Fruit fly (Drosophila melanogaster) whole organism, embryonic: ENCODE results near the gene Cralbp.

Experiments used
- Asciz ChIP-seq: fragments of 200-800 bp; sonication (Bioruptor generic); optimal IDR thresholded peaks from 2 replicates; lab custom pipeline; 2017; ENCODE audit warnings: missing biosample characterization, mild to moderate bottlenecking, missing genetic modification characterization, missing genetic modification reagents
- BEAF-32 ChIP-seq: fragments of 200-800 bp; sonication (Bioruptor generic); optimal IDR thresholded peaks from 3 replicates; lab custom pipeline; 2017; ENCODE audit warnings: missing biosample characterization, missing genetic modification characterization, mild to moderate bottlenecking, moderate library complexity, missing genetic modification reagents
- CG12299 ChIP-seq: fragments of 200-800 bp; sonication (Bioruptor generic); optimal IDR thresholded peaks from 2 replicates; lab custom pipeline; 2018; ENCODE audit warnings: missing biosample characterization, mild to moderate bottlenecking, missing genetic modification characterization
- CG13894 ChIP-seq: fragments of 200-800 bp; sonication (Bioruptor generic); optimal IDR thresholded peaks from 3 replicates; lab custom pipeline; 2018; ENCODE audit warnings: missing biosample characterization, mild to moderate bottlenecking, missing genetic modification characterization, moderate library complexity
- CG14441 ChIP-seq: fragments of 200-800 bp; sonication (Bioruptor generic); IDR thresholded peaks from 2 replicates; pipeline ENCODE4 v1.3.6; 2022; ENCODE audit warnings: missing biosample characterization, missing genetic modification characterization
- CG15696 ChIP-seq: fragments of 200-800 bp; sonication (Bioruptor generic); optimal IDR thresholded peaks from 2 replicates; lab custom pipeline; 2019; ENCODE audit warnings: missing biosample characterization, mild to moderate bottlenecking, missing genetic modification characterization, moderate library complexity
- CG1792 ChIP-seq: fragments of 200-800 bp; sonication (Bioruptor generic); optimal IDR thresholded peaks from 2 replicates; lab custom pipeline; 2016; ENCODE audit warnings: missing biosample characterization, missing genetic modification characterization
- CG18476 ChIP-seq: fragments of 200-800 bp; sonication (Bioruptor generic); optimal IDR thresholded peaks from 2 replicates; lab custom pipeline; 2016; ENCODE audit warnings: missing biosample characterization, mild to moderate bottlenecking, missing genetic modification characterization
- CG18764 ChIP-seq: fragments of 200-800 bp; sonication (Bioruptor generic); optimal IDR thresholded peaks from 3 replicates; lab custom pipeline; 2016; ENCODE audit warnings: missing biosample characterization, missing genetic modification characterization
- CG2678 ChIP-seq: fragments of 200-800 bp; sonication (Bioruptor generic); optimal IDR thresholded peaks from 3 replicates; lab custom pipeline; 2019; ENCODE audit warnings: missing biosample characterization, mild to moderate bottlenecking, missing genetic modification characterization, moderate library complexity
- CG6689 ChIP-seq: fragments of 200-800 bp; sonication (Bioruptor generic); IDR thresholded peaks from 2 replicates; pipeline ENCODE4 v1.3.6; 2022; ENCODE audit warnings: missing biosample characterization, missing genetic modification characterization
- CG6813 ChIP-seq: fragments of 200-800 bp; sonication (Bioruptor generic); optimal IDR thresholded peaks from 2 replicates; lab custom pipeline; 2017; ENCODE audit warnings: missing biosample characterization, missing genetic modification characterization, mild to moderate bottlenecking, moderate library complexity, missing genetic modification reagents
- CG7372 ChIP-seq: fragments of 200-800 bp; sonication (Bioruptor generic); IDR thresholded peaks from 2 replicates; pipeline ENCODE4 v1.3.6; 2022; ENCODE audit warnings: missing biosample characterization, missing genetic modification characterization
- CG7745 ChIP-seq: fragments of 200-800 bp; sonication (Bioruptor generic); optimal IDR thresholded peaks from 2 replicates; lab custom pipeline; 2018; ENCODE audit warnings: missing biosample characterization, mild to moderate bottlenecking, missing genetic modification characterization, moderate library complexity
- CG8290 ChIP-seq, 3 experiments: fragments of 200-800 bp; sonication (Bioruptor generic); optimal IDR thresholded peaks; 2 replicates each; lab custom pipeline; 2016 to 2019; ENCODE audit warnings: missing biosample characterization in 3 of 3, missing genetic modification characterization in 3 of 3, mild to moderate bottlenecking in 2 of 3, moderate library complexity in 1 of 3
- CG9932 ChIP-seq: fragments of 200-800 bp; sonication (Bioruptor generic); IDR thresholded peaks from 2 replicates; pipeline ENCODE4 v1.3.6; 2022; ENCODE audit warnings: missing biosample characterization, missing genetic modification characterization
- CTCF ChIP-seq: fragments of 200-800 bp; sonication (Bioruptor generic); optimal IDR thresholded peaks from 2 replicates; lab custom pipeline; 2017; ENCODE audit warnings: missing biosample characterization, mild to moderate bottlenecking, missing genetic modification characterization, moderate library complexity
- Dll ChIP-seq: fragments of 200-800 bp; sonication (Bioruptor generic); IDR thresholded peaks from 4 replicates; pipeline ENCODE4 v1.3.6; 2022; ENCODE audit warnings: missing biosample characterization, missing genetic modification characterization; ENCODE audit not compliant: partially characterized antibody
- Doc2 ChIP-seq: fragments of 200-800 bp; sonication (Bioruptor generic); IDR thresholded peaks from 2 replicates; pipeline ENCODE4 v1.3.6; 2022; ENCODE audit warnings: missing biosample characterization, missing genetic modification characterization
- Dref ChIP-seq: fragments of 200-800 bp; sonication (Bioruptor generic); IDR thresholded peaks from 2 replicates; pipeline ENCODE4 v1.3.6; 2022; ENCODE audit warnings: missing biosample characterization, missing genetic modification characterization
- Ets65A ChIP-seq: fragments of 200-800 bp; sonication (Bioruptor generic); peaks from one replicate; lab custom pipeline; 2016; ENCODE audit warnings: missing biosample characterization, missing genetic modification characterization
- HLH54F ChIP-seq: fragments of 200-800 bp; sonication (Bioruptor generic); optimal IDR thresholded peaks from 3 replicates; lab custom pipeline; 2016; ENCODE audit warnings: missing biosample characterization, missing genetic modification characterization
- Hr51 ChIP-seq, 2 experiments: fragments of 200-800 bp; sonication (Bioruptor generic); optimal IDR thresholded peaks; 2 replicates in 1 of 2; 3 replicates in 1 of 2; lab custom pipeline; 2016 to 2018; ENCODE audit warnings: missing biosample characterization in 2 of 2, missing genetic modification characterization in 2 of 2, mild to moderate bottlenecking in 1 of 2, moderate library complexity in 1 of 2
- Nf-YB ChIP-seq: fragments of 200-800 bp; sonication (Bioruptor generic); optimal IDR thresholded peaks from 3 replicates; lab custom pipeline; 2019; ENCODE audit warnings: missing biosample characterization, mild to moderate bottlenecking, missing genetic modification characterization, moderate library complexity
- Nf-YC ChIP-seq: fragments of 200-800 bp; optimal IDR thresholded peaks from 3 replicates; lab custom pipeline; 2019; ENCODE audit warnings: missing biosample characterization, mild to moderate bottlenecking, missing genetic modification characterization, moderate library complexity
- Rfx ChIP-seq: fragments of 200-800 bp; sonication (Bioruptor generic); IDR thresholded peaks from 2 replicates; pipeline ENCODE4 v1.3.6; 2022; ENCODE audit warnings: missing biosample characterization, missing genetic modification characterization
- Usf ChIP-seq: fragments of 200-800 bp; sonication (Bioruptor generic); optimal IDR thresholded peaks from 2 replicates; lab custom pipeline; 2017; ENCODE audit warnings: missing genotype, missing biosample characterization, missing genetic modification characterization
- YL-1 ChIP-seq: fragments of 200-800 bp; sonication (Bioruptor generic); optimal IDR thresholded peaks from 3 replicates; lab custom pipeline; 2017; ENCODE audit warnings: missing biosample characterization, mild to moderate bottlenecking, missing genetic modification characterization
- ato ChIP-seq: fragments of 200-800 bp; sonication (Bioruptor generic); IDR thresholded peaks from 2 replicates; pipeline ENCODE4 v1.3.6; 2022; ENCODE audit warnings: missing biosample characterization, missing genetic modification characterization; ENCODE audit not compliant: partially characterized antibody
- disco-r ChIP-seq: fragments of 200-800 bp; sonication (Bioruptor generic); optimal IDR thresholded peaks from 2 replicates; lab custom pipeline; 2016; ENCODE audit warnings: missing biosample characterization, missing genetic modification characterization
- fru ChIP-seq: fragments of >200 bp; optimal IDR thresholded peaks from 2 replicates; lab custom pipeline; 2017
- gcm ChIP-seq: fragments of 200-800 bp; sonication (Bioruptor generic); optimal IDR thresholded peaks from 2 replicates; lab custom pipeline; 2019; ENCODE audit warnings: missing biosample characterization, mild to moderate bottlenecking, missing genetic modification characterization, moderate library complexity
- ind ChIP-seq: fragments of 200-800 bp; sonication (Bioruptor generic); optimal IDR thresholded peaks from 3 replicates; lab custom pipeline; 2016; ENCODE audit warnings: missing biosample characterization, missing genetic modification characterization
- insv ChIP-seq, 2 experiments: fragments of 200-800 bp; sonication (Bioruptor generic); optimal IDR thresholded peaks; 3 replicates each; lab custom pipeline; 2016 to 2018; ENCODE audit warnings: missing biosample characterization in 2 of 2, missing genetic modification characterization in 2 of 2
- lab ChIP-seq: fragments of 200-800 bp; sonication (Bioruptor generic); optimal IDR thresholded peaks from 3 replicates; lab custom pipeline; 2017; ENCODE audit warnings: missing biosample characterization, missing genetic modification characterization, mild to moderate bottlenecking, moderate library complexity, missing genetic modification reagents
- lov ChIP-seq, 2 experiments: fragments of 200-800 bp in 1 of 2; fragments of >200 bp in 1 of 2; sonication (Bioruptor generic) in 1 of 2; IDR thresholded peaks in 1 of 2; optimal IDR thresholded peaks in 1 of 2; 2 replicates in 1 of 2; 3 replicates in 1 of 2; pipeline versions ENCODE4 v1.3.6 to Lab custom; 2017 to 2022; ENCODE audit warnings: missing biosample characterization in 1 of 2, missing genetic modification characterization in 1 of 2
- nom ChIP-seq: fragments of 200-800 bp; sonication (Bioruptor generic); optimal IDR thresholded peaks from 2 replicates; lab custom pipeline; 2017; ENCODE audit warnings: missing biosample characterization, missing genetic modification characterization, mild to moderate bottlenecking, moderate library complexity, missing genetic modification reagents
- pum ChIP-seq: fragments of 200-800 bp; sonication (Bioruptor generic); optimal IDR thresholded peaks from 2 replicates; lab custom pipeline; 2016; ENCODE audit warnings: missing biosample characterization, missing genetic modification characterization
- rib ChIP-seq: fragments of 200-800 bp; sonication (Bioruptor generic); IDR thresholded peaks from 2 replicates; pipeline ENCODE4 v1.3.6; 2022; ENCODE audit warnings: missing biosample characterization, missing genetic modification characterization
- slp2 ChIP-seq: fragments of 200-800 bp; sonication (Bioruptor generic); optimal IDR thresholded peaks from 2 replicates; lab custom pipeline; 2016; ENCODE audit warnings: missing biosample characterization, missing genetic modification characterization
- ssp ChIP-seq: fragments of 200-800 bp; sonication (Bioruptor generic); IDR thresholded peaks from 2 replicates; pipeline ENCODE4 v1.3.6; 2022; ENCODE audit warnings: missing biosample characterization, missing genetic modification characterization
- twi ChIP-seq: fragments of 200-800 bp; optimal IDR thresholded peaks from 2 replicates; lab custom pipeline; 2019; ENCODE audit warnings: missing biosample characterization, mild to moderate bottlenecking, missing genetic modification characterization, moderate library complexity
- unpg ChIP-seq: fragments of 200-800 bp; sonication (Bioruptor generic); optimal IDR thresholded peaks from 3 replicates; lab custom pipeline; 2018; ENCODE audit warnings: missing biosample characterization, mild to moderate bottlenecking, missing genetic modification characterization, moderate library complexity
- vvl ChIP-seq: fragments of 200-800 bp; sonication (Bioruptor generic); IDR thresholded peaks from 2 replicates; pipeline ENCODE4 v1.3.6; 2022; ENCODE audit warnings: missing biosample characterization, missing genetic modification characterization
- wek ChIP-seq: fragments of 200-800 bp; sonication (Bioruptor generic); optimal IDR thresholded peaks from 3 replicates; lab custom pipeline; 2018; ENCODE audit warnings: missing biosample characterization, mild to moderate bottlenecking, missing genetic modification characterization, moderate library complexity
- yki ChIP-seq: fragments of >200 bp; optimal IDR thresholded peaks from 3 replicates; lab custom pipeline; 2018
- zfh2 ChIP-seq: fragments of 200-800 bp; sonication (Bioruptor generic); optimal IDR thresholded peaks from 2 replicates; lab custom pipeline; 2016; ENCODE audit warnings: missing biosample characterization, missing genetic modification characterization

The Cralbp gene

dm6 chr3L:5821506-5821905, 35.0 kb upstream of the Cralbp start:
- TF ChIP-seq yki (lab: Kevin White, UChicago): no peak
- TF ChIP-seq CG15696 (tag; lab: Kevin White, UChicago): peak; percentile 23
- TF ChIP-seq ato: no peak
- peak; percentile 37; the same call in 1 of the 2 replicates for TF ChIP-seq CG7372 (GFP tag; lab: Robert Waterston, UW)
- TF ChIP-seq CG1792 (GFP tag; lab: Kevin White, UChicago): no peak
- TF ChIP-seq Nf-YB: peak; percentile 52
- TF ChIP-seq wek: peak; percentile 4
- peak; percentile 48 for TF ChIP-seq nom (GFP tag; lab: Kevin White, UChicago)
- TF ChIP-seq Nf-YC (tag; lab: Kevin White, UChicago): peak; percentile 3
- no peak for TF ChIP-seq CG2678 (tag; lab: Kevin White, UChicago)
- peak; percentile 11 for TF ChIP-seq lab
- TF ChIP-seq CG6813 (GFP tag; lab: Kevin White, UChicago): peak; percentile 12
- TF ChIP-seq zfh2 (GFP tag; lab: Kevin White, UChicago): no peak
- TF ChIP-seq Asciz (GFP tag; lab: Kevin White, UChicago): peak; percentile 5
- TF ChIP-seq slp2 (GFP tag; lab: Kevin White, UChicago): no peak
- TF ChIP-seq CG7745 (tag; lab: Kevin White, UChicago): peak; percentile 13
- peak; percentile 1 for TF ChIP-seq Ets65A (GFP tag; lab: Kevin White, UChicago)
- TF ChIP-seq, all 482 proteins: peak for 11

- TF ChIP-seq Usf: no peak
- TF ChIP-seq CTCF: peak; percentile 84
These were observed 34.3 kb upstream of the Cralbp start for dm6 chr3L:5820793-5821192.

dm6 chr3L:5820039-5820438, 33.5 kb upstream of the Cralbp start:
- TF ChIP-seq CG12299: no peak
- TF ChIP-seq CG1792 (GFP tag; lab: Kevin White, UChicago): no peak
- TF ChIP-seq CG8290 (GFP tag; optimal IDR thresholded peaks at IDR 0.05; lab: Kevin White, UChicago): no peak
- peak in 1 of 2 experiments; percentile 40 for TF ChIP-seq CG8290 (tag; optimal IDR thresholded peaks at IDR 0.05; lab: Kevin White, UChicago)
- TF ChIP-seq pum (GFP tag; lab: Kevin White, UChicago): no peak
- TF ChIP-seq ind (GFP tag; lab: Kevin White, UChicago): no peak
- no peak for TF ChIP-seq Rfx (GFP tag; lab: Robert Waterston, UW)
- TF ChIP-seq disco-r: no peak
- peak; percentile 7 for TF ChIP-seq unpg (GFP tag; lab: Kevin White, UChicago)
- no peak for TF ChIP-seq ssp (GFP tag; lab: Robert Waterston, UW)
- no peak for TF ChIP-seq Doc2 (GFP tag; lab: Robert Waterston, UW)
- no peak for TF ChIP-seq CG13894 (tag; lab: Kevin White, UChicago)
- TF ChIP-seq rib (GFP tag; lab: Robert Waterston, UW): no peak
- TF ChIP-seq CG18476 (GFP tag; lab: Kevin White, UChicago): no peak
- peak; percentile 87 for TF ChIP-seq Ets65A (GFP tag; lab: Kevin White, UChicago)
- no peak for TF ChIP-seq Dref
- TF ChIP-seq BEAF-32 (GFP tag; lab: Kevin White, UChicago): no peak
- no peak for TF ChIP-seq HLH54F (GFP tag; lab: Kevin White, UChicago)
- TF ChIP-seq twi: no peak
- TF ChIP-seq CG6689 (GFP tag; lab: Robert Waterston, UW): no peak
- TF ChIP-seq Nf-YB: no peak
- TF ChIP-seq fru (lab: Kevin White, UChicago): no peak
- no peak for TF ChIP-seq insv (GFP tag; optimal IDR thresholded peaks at IDR 0.05; lab: Kevin White, UChicago)
- TF ChIP-seq zfh2 (GFP tag; lab: Kevin White, UChicago): no peak
- peak; percentile 30; the same call in 1 of the 2 replicates for TF ChIP-seq CG9932 (GFP tag; lab: Robert Waterston, UW)
- TF ChIP-seq CG14441 (GFP tag; lab: Robert Waterston, UW): no peak
- no peak for TF ChIP-seq CG18764
- no peak for TF ChIP-seq YL-1
- no peak for TF ChIP-seq CG7745 (tag; lab: Kevin White, UChicago)
- TF ChIP-seq CG2678 (tag; lab: Kevin White, UChicago): peak; percentile 30
- no peak for TF ChIP-seq Dll
- TF ChIP-seq Hr51 (GFP tag; optimal IDR thresholded peaks at IDR 0.05; lab: Kevin White, UChicago): peak in 1 of 2 experiments; percentile 38
- TF ChIP-seq gcm (GFP tag; lab: Kevin White, UChicago): no peak
- no peak for TF ChIP-seq lov (optimal IDR thresholded peaks at IDR 0.05; lab: Kevin White, UChicago)
- TF ChIP-seq lov (GFP tag; IDR thresholded peaks at IDR 0.05; lab: Robert Waterston, UW): no peak
- TF ChIP-seq vvl (GFP tag; lab: Robert Waterston, UW): peak; percentile 27; the same call in 1 of the 2 replicates
